Fruit fly (Drosophila melanogaster) whole organism, adult: ENCODE results near the gene Msr-110.
A peak's percentile ranks its signal among the peaks of the same experiment; 100 is the strongest.

Experiments used
- CG11617 ChIP-seq: fragments of 200-800 bp; sonication (Bioruptor generic); optimal IDR thresholded peaks from 2 replicates; lab custom pipeline; 2017; ENCODE audit warnings: mild to moderate bottlenecking, missing biosample characterization, missing genetic modification reagents, missing genetic modification characterization
- CG12768 ChIP-seq: fragments of 200-800 bp; sonication (Bioruptor generic); optimal IDR thresholded peaks from 2 replicates; lab custom pipeline; 2017; ENCODE audit warnings: missing biosample characterization, missing genetic modification characterization, mild to moderate bottlenecking, moderate library complexity, missing genetic modification reagents
- CG14711 ChIP-seq: fragments of 200-800 bp; sonication (Bioruptor generic); optimal IDR thresholded peaks from 2 replicates; lab custom pipeline; 2018; ENCODE audit warnings: missing biosample characterization, mild to moderate bottlenecking, missing genetic modification characterization, moderate library complexity
- CG1620 ChIP-seq: fragments of 200-800 bp; sonication (Bioruptor generic); optimal IDR thresholded peaks from 2 replicates; lab custom pipeline; 2016; ENCODE audit warnings: missing biosample characterization, missing genetic modification characterization
- CG33017 ChIP-seq: fragments of 200-800 bp; sonication (Bioruptor generic); optimal IDR thresholded peaks from 2 replicates; lab custom pipeline; 2018; ENCODE audit warnings: missing biosample characterization, mild to moderate bottlenecking, missing genetic modification characterization, moderate library complexity
- CG5204 ChIP-seq: fragments of 200-800 bp; sonication (Bioruptor generic); optimal IDR thresholded peaks from 2 replicates; lab custom pipeline; 2016; ENCODE audit warnings: missing biosample characterization, missing genetic modification characterization
- CG7045 ChIP-seq: fragments of 200-800 bp; sonication (Bioruptor generic); optimal IDR thresholded peaks from 2 replicates; lab custom pipeline; 2017; ENCODE audit warnings: missing biosample characterization, mild to moderate bottlenecking, missing genetic modification characterization
- CG7101 ChIP-seq: fragments of 200-800 bp; sonication (Bioruptor generic); optimal IDR thresholded peaks from 2 replicates; lab custom pipeline; 2018; ENCODE audit warnings: missing biosample characterization, mild to moderate bottlenecking, missing genetic modification characterization, moderate library complexity
- Clk ChIP-seq: fragments of 200-800 bp; sonication (Bioruptor generic); optimal IDR thresholded peaks from 2 replicates; lab custom pipeline; 2017; ENCODE audit warnings: missing biosample characterization, missing genetic modification characterization
- Crg-1 ChIP-seq: fragments of 200-800 bp; sonication (Bioruptor generic); optimal IDR thresholded peaks from 2 replicates; lab custom pipeline; 2016; ENCODE audit warnings: missing biosample characterization, missing genetic modification characterization
- Hr96 ChIP-seq: fragments of 200-800 bp; sonication (Bioruptor generic); optimal IDR thresholded peaks from 2 replicates; lab custom pipeline; 2016; ENCODE audit warnings: missing biosample characterization, missing genetic modification characterization
- Mnt ChIP-seq: fragments of 200-800 bp; sonication (Bioruptor generic); optimal IDR thresholded peaks from 2 replicates; lab custom pipeline; 2016; ENCODE audit warnings: missing biosample characterization, mild to moderate bottlenecking, missing genetic modification characterization
- bab1 ChIP-seq: fragments of 200-800 bp; sonication (Bioruptor generic); optimal IDR thresholded peaks from 3 replicates; lab custom pipeline; 2019; ENCODE audit warnings: missing biosample characterization, mild to moderate bottlenecking, missing genetic modification characterization, moderate library complexity
- cic ChIP-seq: fragments of 200-800 bp; sonication (Bioruptor generic); optimal IDR thresholded peaks from 2 replicates; lab custom pipeline; 2017; ENCODE audit warnings: missing biosample characterization, mild to moderate bottlenecking, missing genetic modification characterization, moderate library complexity
- cnc ChIP-seq, 2 experiments: fragments of >200 bp; optimal IDR thresholded peaks; 2 replicates each; lab custom pipeline; 2017
- kay ChIP-seq: fragments of 200-800 bp; sonication (Bioruptor generic); peaks from one replicate; lab custom pipeline; 2016; ENCODE audit warnings: missing biosample characterization, missing genetic modification characterization, borderline replicate concordance
- ovo ChIP-seq: fragments of 200-800 bp; sonication (Bioruptor generic); optimal IDR thresholded peaks from 2 replicates; lab custom pipeline; 2016; ENCODE audit warnings: missing biosample characterization, missing genetic modification characterization
- pad ChIP-seq: fragments of 200-800 bp; sonication (Bioruptor generic); optimal IDR thresholded peaks from 3 replicates; lab custom pipeline; 2017; ENCODE audit warnings: missing biosample characterization, missing genetic modification characterization, mild to moderate bottlenecking, moderate library complexity, missing genetic modification reagents
- tj ChIP-seq: fragments of 200-800 bp; sonication (Bioruptor generic); optimal IDR thresholded peaks from 3 replicates; lab custom pipeline; 2017; ENCODE audit warnings: missing biosample characterization, mild to moderate bottlenecking, missing genetic modification characterization, moderate library complexity
- toe ChIP-seq: fragments of 200-800 bp; sonication (Bioruptor generic); optimal IDR thresholded peaks from 2 replicates; lab custom pipeline; 2016; ENCODE audit warnings: missing biosample characterization, missing genetic modification characterization

Gene Msr-110

DNA sequence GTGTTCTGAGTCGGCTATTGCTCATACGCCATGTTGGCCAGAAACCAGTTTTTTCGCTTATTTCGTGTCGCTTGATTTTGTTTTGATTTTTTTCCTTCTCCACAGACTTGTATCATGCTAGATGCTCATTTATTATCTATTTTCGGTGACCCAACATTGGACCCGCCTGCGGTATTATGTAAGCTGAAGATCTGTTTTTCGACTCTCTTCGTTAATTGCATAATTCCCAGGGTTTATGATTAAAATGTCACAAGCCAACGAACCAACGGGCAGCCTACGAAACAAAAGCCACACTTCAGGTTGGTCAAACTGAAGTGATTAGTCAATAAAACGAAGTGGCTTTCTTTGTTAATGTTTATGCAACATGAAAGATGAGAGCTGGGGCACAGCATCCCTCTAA, 1.4 kb upstream of the Msr-110 start:
- TF ChIP-seq Mnt (GFP tag; lab: Kevin White, UChicago) (no peak), pad (GFP tag; lab: Kevin White, UChicago) (no peak), toe (no peak), kay (no peak), Crg-1 (GFP tag; lab: Kevin White, UChicago) (no peak), cic (no peak), CG1620 (no peak), CG11617 (no peak), CG14711 (tag; lab: Kevin White, UChicago) (no peak), CG12768 (GFP tag; lab: Kevin White, UChicago) (no peak), cnc (optimal IDR thresholded peaks at IDR 0.05; lab: Kevin White, UChicago) (no peak), CG7045 (no peak)

DNA sequence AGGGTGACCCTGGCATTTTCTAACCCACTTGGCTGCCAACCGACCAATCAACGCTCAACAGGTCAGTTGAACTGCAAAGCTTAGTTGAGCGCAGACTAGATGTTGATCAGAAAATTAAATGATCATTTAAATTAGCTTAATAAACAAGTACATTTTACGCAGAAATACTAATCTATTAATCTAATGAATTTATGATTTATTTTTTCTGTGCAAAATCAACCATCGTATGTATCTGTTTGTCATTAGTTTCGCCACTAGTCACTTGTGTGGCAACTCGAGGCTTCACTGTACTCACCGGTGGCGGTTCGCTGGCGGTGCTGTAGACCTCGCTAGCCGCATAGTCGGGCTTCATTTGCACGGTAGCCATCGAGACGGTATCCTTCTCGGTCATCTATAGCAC, 605 bp downstream of the Msr-110 start:
- TF ChIP-seq CG5204 (GFP tag; lab: Kevin White, UChicago): no peak
- TF ChIP-seq Hr96 (GFP tag; lab: Kevin White, UChicago): no peak

dm6 chr3L:5575524-5575923, 1.6 kb downstream of the Msr-110 start:
- TF ChIP-seq kay: peak; percentile 81
- no peak for TF ChIP-seq CG5204 (GFP tag; lab: Kevin White, UChicago)

- TF ChIP-seq Clk (GFP tag; lab: Kevin White, UChicago): no peak
- TF ChIP-seq CG1620: no peak
- TF ChIP-seq Hr96 (GFP tag; lab: Kevin White, UChicago): no peak
- no peak for TF ChIP-seq tj (GFP tag; lab: Kevin White, UChicago)
- no peak for TF ChIP-seq bab1 (GFP tag; lab: Kevin White, UChicago)
- no peak for TF ChIP-seq CG5204 (GFP tag; lab: Kevin White, UChicago)
- no peak for TF ChIP-seq CG7101
- no peak for TF ChIP-seq Mnt (GFP tag; lab: Kevin White, UChicago)
- no peak for TF ChIP-seq cic
- TF ChIP-seq pad (GFP tag; lab: Kevin White, UChicago): no peak
- TF ChIP-seq CG12768 (GFP tag; lab: Kevin White, UChicago): no peak
- no peak for TF ChIP-seq CG7045
- TF ChIP-seq CG11617: no peak
- TF ChIP-seq CG14711 (tag; lab: Kevin White, UChicago): no peak
Observed at dm6 chr3L:5571051-5571450, 6.1 kb downstream of the Msr-110 start.

DNA sequence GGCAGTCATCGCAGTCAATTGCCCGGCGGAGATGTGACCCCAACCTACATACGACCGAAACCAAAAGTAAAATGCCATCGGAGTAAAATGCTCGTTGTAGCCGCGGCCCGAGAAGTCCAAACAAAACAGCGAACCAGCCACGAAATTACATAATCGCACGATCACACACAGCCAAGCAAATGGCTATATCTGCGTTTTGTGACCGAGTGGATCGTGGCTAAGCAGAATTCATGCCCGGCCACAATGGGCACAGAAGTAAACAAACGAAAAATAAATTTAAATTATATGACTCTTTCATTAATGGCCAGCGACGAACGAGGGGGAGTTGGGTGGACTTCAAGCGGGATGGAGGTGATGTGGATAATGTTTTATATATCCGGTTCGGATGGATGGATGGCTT, 7.4 kb downstream of the Msr-110 start:
- TF ChIP-seq Crg-1 (GFP tag; lab: Kevin White, UChicago) (no peak), bab1 (GFP tag; lab: Kevin White, UChicago) (peak; percentile 14), Clk (GFP tag; lab: Kevin White, UChicago) (no peak), ovo (GFP tag; lab: Kevin White, UChicago) (no peak), tj (GFP tag; lab: Kevin White, UChicago) (no peak), toe (no peak), CG14711 (tag; lab: Kevin White, UChicago) (no peak)

DNA sequence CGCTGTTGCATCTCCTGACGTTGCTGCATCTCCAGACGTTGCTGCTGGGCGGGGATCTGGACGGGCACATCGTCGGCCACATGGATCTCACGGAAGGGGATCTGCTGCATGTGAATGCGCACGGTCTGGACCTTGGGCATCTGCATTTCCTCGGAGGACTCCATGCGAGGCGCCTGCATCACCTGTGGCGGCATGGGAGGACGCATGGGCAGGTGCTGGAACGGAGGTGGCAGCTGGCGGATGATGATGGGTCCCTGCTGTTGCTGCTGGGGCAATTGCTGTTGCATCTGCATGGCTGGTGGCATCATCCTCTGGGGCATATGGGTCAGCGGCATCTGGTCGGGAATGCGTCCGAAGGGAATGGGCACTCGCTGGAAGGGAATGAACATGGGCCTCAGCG, 8.8 kb downstream of the Msr-110 start:
- TF ChIP-seq CG5204 (GFP tag; lab: Kevin White, UChicago) (no peak), kay (no peak), toe (no peak), CG7101 (no peak), CG33017 (tag; lab: Kevin White, UChicago) (no peak), Crg-1 (GFP tag; lab: Kevin White, UChicago) (no peak), bab1 (GFP tag; lab: Kevin White, UChicago) (no peak), CG1620 (no peak), ovo (GFP tag; lab: Kevin White, UChicago) (no peak), CG14711 (tag; lab: Kevin White, UChicago) (no peak), CG7045 (no peak), cnc (optimal IDR thresholded peaks at IDR 0.05; lab: Kevin White, UChicago) (no peak), cic (no peak), tj (GFP tag; lab: Kevin White, UChicago) (no peak), Mnt (GFP tag; lab: Kevin White, UChicago) (no peak), CG12768 (GFP tag; lab: Kevin White, UChicago) (no peak), Hr96 (GFP tag; lab: Kevin White, UChicago) (no peak), Clk (GFP tag; lab: Kevin White, UChicago) (no peak), pad (GFP tag; lab: Kevin White, UChicago) (no peak), CG11617 (no peak)

DNA sequence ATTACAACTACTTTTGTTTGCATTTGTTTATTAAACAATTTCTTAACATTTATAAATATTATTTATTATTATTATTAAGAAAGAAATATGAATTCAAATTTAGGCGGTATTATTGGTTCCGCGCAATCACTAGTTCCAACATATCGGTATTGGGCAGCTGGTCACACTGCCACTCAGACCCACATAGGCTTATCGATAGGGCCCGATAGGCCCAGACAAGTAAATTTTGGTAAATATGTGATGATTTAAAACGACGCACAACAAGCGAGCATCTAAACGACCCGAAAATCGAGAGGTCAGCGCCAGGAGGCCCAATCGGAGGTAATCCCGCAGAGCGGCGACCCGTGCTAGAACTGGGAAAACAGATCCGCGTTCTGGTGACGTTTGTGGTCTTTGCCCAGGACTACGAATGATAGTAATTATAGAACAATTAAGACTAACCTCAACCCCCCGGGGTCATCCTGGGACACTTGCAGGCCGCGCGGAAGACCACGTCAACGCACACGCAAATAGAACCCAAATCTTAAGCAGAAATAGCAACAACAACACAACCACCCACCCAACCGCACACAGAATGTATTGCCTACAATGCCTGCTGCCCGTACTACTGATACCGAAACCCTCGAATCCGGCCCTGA, 12.0 kb downstream of the Msr-110 start, which contains the start of gene bc10:
Gene bc10 (plus strand): TSS at position 181 of the 638 bp plus-strand sequence.
- no peak for TF ChIP-seq pad (GFP tag; lab: Kevin White, UChicago)
- TF ChIP-seq CG7045: no peak
- TF ChIP-seq CG12768 (GFP tag; lab: Kevin White, UChicago): no peak
